Worm (Caenorhabditis elegans) whole organism, L3 larva: ENCODE measurements around the gene islo-1.

Experiments used
- ZK546.5 ChIP-seq: sonication (generic microtip); optimal IDR thresholded peaks from 2 replicates; lab custom pipeline; 2017; ENCODE audit warnings: missing biosample characterization, missing genetic modification characterization
- aly-2 ChIP-seq: fragments of 150-350 bp; optimal IDR thresholded peaks from 2 replicates; lab custom pipeline; 2014; ENCODE audit warnings: missing biosample characterization, missing genetic modification characterization
- ama-1 ChIP-seq: fragments of 150-350 bp; optimal IDR thresholded peaks from 2 replicates; lab custom pipeline; 2018
- ceh-82 ChIP-seq: fragments of 150-350 bp; optimal IDR thresholded peaks from 2 replicates; lab custom pipeline; 2014; ENCODE audit warnings: missing biosample characterization, missing genetic modification characterization
- elt-3 ChIP-seq, 3 experiments: fragments of 150-350 bp in 1 of 3; sonication (generic microtip) in 2 of 3; optimal IDR thresholded peaks; 2 replicates in 2 of 3; 4 replicates in 1 of 3; lab custom pipeline; 2014 to 2017; ENCODE audit warnings: missing biosample characterization in 3 of 3, missing genetic modification characterization in 3 of 3
- nhr-25 ChIP-seq: sonication (generic microtip); optimal IDR thresholded peaks from 2 replicates; lab custom pipeline; 2017; ENCODE audit warnings: missing biosample characterization, missing genetic modification characterization
- tbx-2 ChIP-seq: sonication (generic microtip); optimal IDR thresholded peaks from 2 replicates; lab custom pipeline; 2016; ENCODE audit warnings: mild to moderate bottlenecking, missing genetic modification characterization, missing compliant biosample characterization
- unc-62 ChIP-seq: fragments of 150-350 bp; sonication (generic microtip); optimal IDR thresholded peaks from 4 replicates; lab custom pipeline; 2014; ENCODE audit warnings: missing biosample characterization, missing genetic modification reagents, missing genetic modification characterization

ce11 chrIV:8152145-8152544 lies 16.0 kb downstream of the islo-1 start, which contains the start of gene faah-2:
- TF ChIP-seq unc-62 (GFP tag; lab: Kevin White, UChicago) (no peak), aly-2 (tag; lab: Kevin White, UChicago) (no peak), ceh-82 (no peak), elt-3 (tag; optimal IDR thresholded peaks at IDR 0.05; lab: Kevin White, UChicago) (no peak), ZK546.5 (tag; lab: Kevin White, UChicago) (no peak), nhr-25 (no peak), ama-1 (lab: Kevin White, UChicago) (no peak), tbx-2 (tag; lab: Kevin White, UChicago) (no peak)
